Worm (Caenorhabditis elegans): ENCODE results near the gene R160.4.

DNA sequence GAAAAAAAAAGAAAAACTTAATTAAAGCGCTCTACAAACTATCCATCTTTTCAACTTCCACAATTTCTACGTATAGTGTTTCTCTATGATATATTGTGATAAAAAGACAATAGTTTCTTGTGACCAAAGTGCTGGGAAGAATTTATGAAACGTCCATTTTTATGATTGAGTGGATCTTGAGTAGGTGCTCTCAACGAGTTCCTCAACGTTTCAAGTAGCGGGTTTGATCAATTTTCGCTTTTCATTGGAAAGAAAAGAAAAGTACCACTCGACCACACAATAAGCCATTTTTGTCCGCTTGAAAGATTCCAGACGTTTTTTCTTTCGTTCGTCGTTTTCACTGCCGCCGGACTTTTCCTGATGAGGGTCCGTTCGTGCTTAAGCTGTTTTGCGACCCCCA lies 28.8 kb upstream of the R160.4 start:
- TF ChIP-seq ces-1 (GFP tag; optimal IDR thresholded peaks at IDR 0.05) (no peak), elt-3 (tag; optimal IDR thresholded peaks at IDR 0.05) (no peak), unc-62 (GFP tag; optimal IDR thresholded peaks at IDR 0.05) (no peak), mdl-1 (tag; optimal IDR thresholded peaks at IDR 0.05) (no peak), snpc-4 (tag; optimal IDR thresholded peaks at IDR 0.05) (no peak), nhr-12 (tag; optimal IDR thresholded peaks at IDR 0.05) (no peak), lsy-2 (tag; optimal IDR thresholded peaks at IDR 0.05) (no peak), pag-3 (tag; optimal IDR thresholded peaks at IDR 0.05; ENCODE audit: borderline replicate concordance, insufficient read depth) (no peak), ama-1 (optimal IDR thresholded peaks at IDR 0.05) (no peak), ceh-82 (tag; optimal IDR thresholded peaks at IDR 0.05) (no peak), sox-4 (tag; optimal IDR thresholded peaks at IDR 0.05) (no peak), tbx-2 (tag; optimal IDR thresholded peaks at IDR 0.05) (no peak), ztf-4 (tag; optimal IDR thresholded peaks at IDR 0.05) (no peak)
